Worm (Caenorhabditis elegans) whole organism, L1 larva: Measurements from ENCODE around the gene pot-1.

Source experiments
- C34B4.2 ChIP-seq: sonication (generic microtip); optimal IDR thresholded peaks from 2 replicates; lab custom pipeline; 2017; ENCODE audit warnings: mild to moderate bottlenecking, missing genetic modification characterization, missing compliant biosample characterization
- aha-1 ChIP-seq: fragments of 150-350 bp; optimal IDR thresholded peaks from 2 replicates; lab custom pipeline; 2014; ENCODE audit warnings: missing biosample characterization, missing genetic modification characterization
- alr-1 ChIP-seq: fragments of 200-800 bp; sonication (Bioruptor generic); optimal IDR thresholded peaks from 2 replicates; lab custom pipeline; 2018; ENCODE audit warnings: borderline replicate concordance, mild to moderate bottlenecking, missing genetic modification characterization, missing compliant biosample characterization
- ceh-63 ChIP-seq: fragments of 200-800 bp; sonication (Bioruptor generic); optimal IDR thresholded peaks from 2 replicates; lab custom pipeline; 2018; ENCODE audit warnings: mild to moderate bottlenecking, missing genetic modification characterization, missing compliant biosample characterization
- dsc-1 ChIP-seq: sonication (generic microtip); optimal IDR thresholded peaks from 2 replicates; lab custom pipeline; 2016; ENCODE audit warnings: mild to moderate bottlenecking, missing genetic modification characterization, missing compliant biosample characterization
- efl-3 ChIP-seq: fragments of 200-800 bp; sonication (Bioruptor generic); optimal IDR thresholded peaks from 2 replicates; lab custom pipeline; 2018; ENCODE audit warnings: mild to moderate bottlenecking, missing genetic modification characterization, missing compliant biosample characterization
- elt-2 ChIP-seq: sonication (generic microtip); optimal IDR thresholded peaks from 2 replicates; lab custom pipeline; 2016; ENCODE audit warnings: missing genetic modification characterization, mild to moderate bottlenecking, inconsistent platforms, missing compliant biosample characterization, missing genetic modification reagents
- elt-3 ChIP-seq, 6 experiments: fragments of 150-350 bp in 1 of 6; sonication (generic microtip); optimal IDR thresholded peaks; 2 replicates each; lab custom pipeline; 2017 to 2018; ENCODE audit warnings: missing biosample characterization in 6 of 6, missing genetic modification characterization in 6 of 6, inconsistent platforms in 1 of 6
- fkh-4 ChIP-seq: sonication (generic microtip); optimal IDR thresholded peaks from 2 replicates; lab custom pipeline; 2016; ENCODE audit warnings: missing compliant biosample characterization, missing genetic modification characterization, borderline replicate concordance
- fkh-8 ChIP-seq: sonication (generic microtip); optimal IDR thresholded peaks from 2 replicates; lab custom pipeline; 2016; ENCODE audit warnings: mild to moderate bottlenecking, missing genetic modification characterization, missing compliant biosample characterization
- grh-1 ChIP-seq: fragments of 200-800 bp; sonication (Bioruptor generic); IDR thresholded peaks from 2 replicates; pipeline ENCODE4 v1.3.6; 2022; ENCODE audit warnings: missing genetic modification reagents, missing genetic modification characterization, missing compliant biosample characterization
- isw-1 ChIP-seq: fragments of 200-800 bp; sonication (Bioruptor generic); IDR thresholded peaks from 2 replicates; pipeline ENCODE4 v1.3.6; 2022; ENCODE audit warnings: missing genetic modification characterization, missing compliant biosample characterization
- lir-3 ChIP-seq: sonication (generic microtip); optimal IDR thresholded peaks from 2 replicates; lab custom pipeline; 2016; ENCODE audit warnings: mild to moderate bottlenecking, missing genetic modification characterization, moderate library complexity, missing compliant biosample characterization; ENCODE audit not compliant: poor library complexity
- mep-1 ChIP-seq: fragments of 150-350 bp; optimal IDR thresholded peaks from 2 replicates; lab custom pipeline; 2014; ENCODE audit warnings: missing biosample characterization, missing genetic modification characterization
- nhr-11 ChIP-seq: fragments of 150-350 bp; optimal IDR thresholded peaks from 2 replicates; lab custom pipeline; 2014; ENCODE audit warnings: missing biosample characterization, missing genetic modification characterization
- nhr-12 ChIP-seq: sonication (generic microtip); optimal IDR thresholded peaks from 2 replicates; lab custom pipeline; 2017; ENCODE audit warnings: missing biosample characterization, missing genetic modification characterization
- nhr-20 ChIP-seq: sonication (generic microtip); optimal IDR thresholded peaks from 2 replicates; lab custom pipeline; 2016; ENCODE audit warnings: mild to moderate bottlenecking, missing genetic modification characterization, missing compliant biosample characterization
- nhr-47 ChIP-seq: sonication (generic microtip); optimal IDR thresholded peaks from 2 replicates; lab custom pipeline; 2016; ENCODE audit warnings: mild to moderate bottlenecking, missing genetic modification characterization, moderate library complexity, missing compliant biosample characterization
- nhr-71 ChIP-seq: sonication (generic microtip); optimal IDR thresholded peaks from 2 replicates; lab custom pipeline; 2016; ENCODE audit warnings: mild to moderate bottlenecking, missing genetic modification characterization, moderate library complexity, missing compliant biosample characterization
- nhr-76 ChIP-seq: sonication (generic microtip); optimal IDR thresholded peaks from 2 replicates; lab custom pipeline; 2017; ENCODE audit warnings: missing biosample characterization, missing genetic modification characterization
- pax-3 ChIP-seq: fragments of 200-800 bp; sonication (Bioruptor generic); optimal IDR thresholded peaks from 2 replicates; lab custom pipeline; 2018; ENCODE audit warnings: mild to moderate bottlenecking, missing genetic modification characterization, moderate library complexity, missing compliant biosample characterization
- pqm-1 ChIP-seq: sonication (generic microtip); optimal IDR thresholded peaks from 3 replicates; lab custom pipeline; 2017; ENCODE audit warnings: missing biosample characterization, missing genetic modification characterization
- snpc-4 ChIP-seq: fragments of 150-350 bp; optimal IDR thresholded peaks from 2 replicates; lab custom pipeline; 2014; ENCODE audit warnings: missing biosample characterization, missing genetic modification characterization
- sox-4 ChIP-seq: sonication (generic microtip); optimal IDR thresholded peaks from 2 replicates; lab custom pipeline; 2016; ENCODE audit warnings: missing genetic modification characterization, missing compliant biosample characterization
- sup-37 ChIP-seq: fragments of 200-800 bp; sonication (Bioruptor generic); optimal IDR thresholded peaks from 2 replicates; lab custom pipeline; 2018; ENCODE audit warnings: mild to moderate bottlenecking, missing genetic modification characterization, missing compliant biosample characterization
- swsn-7 ChIP-seq: sonication (generic microtip); optimal IDR thresholded peaks from 2 replicates; lab custom pipeline; 2016; ENCODE audit warnings: missing genetic modification characterization, missing compliant biosample characterization
- unc-130 ChIP-seq: fragments of 150-350 bp; optimal IDR thresholded peaks from 2 replicates; lab custom pipeline; 2017; ENCODE audit warnings: missing biosample characterization, missing genetic modification characterization, inconsistent platforms
- unc-98 ChIP-seq: fragments of 200-800 bp; sonication (Bioruptor generic); IDR thresholded peaks from 2 replicates; pipeline ENCODE4 v1.3.6; 2022; ENCODE audit warnings: missing genetic modification characterization, missing compliant biosample characterization

Gene pot-1

ce11 chrIII:7107965-7108364 is 25.5 kb downstream of the pot-1 start, which contains the start of gene odd-1:
Gene odd-1, plus strand, starts transcription at chrIII:7108313.
- peak; percentile 7 for TF ChIP-seq elt-2 (tag; lab: Kevin White, UChicago)
- no peak for TF ChIP-seq snpc-4 (tag; lab: Kevin White, UChicago)

ce11 chrIII:7106854-7107253 is 26.6 kb downstream of the pot-1 start:
- TF ChIP-seq isw-1 (GFP tag; lab: Robert Waterston, UW) (no peak), elt-2 (tag; lab: Kevin White, UChicago) (peak; percentile 48), sox-4 (tag; lab: Kevin White, UChicago) (no peak), swsn-7 (tag; lab: Kevin White, UChicago) (no peak), nhr-12 (tag; lab: Kevin White, UChicago) (no peak)

ce11 chrIII:7103940-7104440 is 29.5 kb downstream of the pot-1 start, which contains the start of gene cpg-2:
Gene cpg-2, minus strand, starts transcription at chrIII:7103990.
- no peak for TF ChIP-seq fkh-4 (tag; lab: Kevin White, UChicago)
- no peak for TF ChIP-seq snpc-4 (tag; lab: Kevin White, UChicago)

ce11 chrIII:7101814-7102477 is 31.5 kb downstream of the pot-1 start:
- TF ChIP-seq grh-1 (GFP tag; lab: Robert Waterston, UW) (no peak), alr-1 (tag; lab: Kevin White, UChicago) (no peak), efl-3 (GFP tag; lab: Kevin White, UChicago) (no peak)

- TF ChIP-seq aha-1 (tag; lab: Kevin White, UChicago) (no peak), mep-1 (tag; lab: Kevin White, UChicago) (no peak), sup-37 (GFP tag; lab: Kevin White, UChicago) (no peak), ceh-63 (no peak), dsc-1 (tag; lab: Kevin White, UChicago) (peak; percentile 55), nhr-71 (tag; lab: Kevin White, UChicago) (peak; percentile 26), fkh-8 (tag; lab: Kevin White, UChicago) (peak; percentile 73), nhr-11 (tag; lab: Kevin White, UChicago) (peak; percentile 36)
- TF ChIP-seq, all 84 proteins: peak for 4
These were observed 33.5 kb downstream of the pot-1 start, which contains the start of gene ZK418.11 for ce11 chrIII:7100001-7100400. Gene ZK418.11, plus strand, starts transcription at chrIII:7100289.

ce11 chrIII:7096481-7096880 is 37.0 kb downstream of the pot-1 start:
- TF ChIP-seq elt-3 (tag; optimal IDR thresholded peaks at IDR 0.05; lab: Kevin White, UChicago) (no peak), C34B4.2 (tag; lab: Kevin White, UChicago) (no peak), unc-130 (no peak), pqm-1 (tag; lab: Kevin White, UChicago) (no peak), elt-2 (tag; lab: Kevin White, UChicago) (no peak), lir-3 (tag; lab: Kevin White, UChicago) (no peak)

ce11 chrIII:7095156-7095555 is 38.3 kb downstream of the pot-1 start, which contains the start of gene nhr-9:
Gene nhr-9, plus strand, starts transcription at chrIII:7095462.
- no peak for TF ChIP-seq unc-98
- TF ChIP-seq dsc-1 (tag; lab: Kevin White, UChicago) = peak; percentile 89
- peak; percentile 50 for TF ChIP-seq nhr-71 (tag; lab: Kevin White, UChicago)
- TF ChIP-seq nhr-11 (tag; lab: Kevin White, UChicago) = peak; percentile 64
- peak; percentile 39 for TF ChIP-seq sox-4 (tag; lab: Kevin White, UChicago)
- TF ChIP-seq fkh-8 (tag; lab: Kevin White, UChicago) = peak; percentile 82
- peak; percentile 11 for TF ChIP-seq nhr-20 (tag; lab: Kevin White, UChicago)
- peak; percentile 38 for TF ChIP-seq pax-3 (tag; lab: Kevin White, UChicago)
- no peak for TF ChIP-seq nhr-76
- TF ChIP-seq nhr-47 = peak; percentile 46
